Worm (Caenorhabditis elegans) whole organism, young adult: ENCODE results near the gene twk-31.

Experiments
- B0019.2 ChIP-seq: fragments of 200-800 bp; sonication (Bioruptor generic); conservative IDR thresholded peaks from 2 replicates; pipeline ENCODE4 v1.3.6; 2022; ENCODE audit warnings: missing genetic modification reagents, missing genetic modification characterization, missing compliant biosample characterization
- B0261.1 ChIP-seq: sonication (generic microtip); optimal IDR thresholded peaks from 2 replicates; lab custom pipeline; 2016; ENCODE audit warnings: mild to moderate bottlenecking, missing genetic modification characterization, moderate library complexity, missing compliant biosample characterization
- D2030.7 ChIP-seq: fragments of 200-800 bp; sonication (Bioruptor generic); IDR thresholded peaks from 2 replicates; pipeline ENCODE4 v1.3.6; 2022; ENCODE audit warnings: missing genetic modification reagents, missing genetic modification characterization, missing compliant biosample characterization
- F22D6.2 ChIP-seq: sonication (generic microtip); optimal IDR thresholded peaks from 2 replicates; lab custom pipeline; 2016; ENCODE audit warnings: mild to moderate bottlenecking, missing genetic modification characterization, missing compliant biosample characterization
- F33H1.4 ChIP-seq: fragments of 200-800 bp; sonication (Bioruptor generic); IDR thresholded peaks from 2 replicates; pipeline ENCODE4 v1.3.6; 2022; ENCODE audit warnings: missing genetic modification reagents, missing genetic modification characterization, missing compliant biosample characterization
- F39B2.1 ChIP-seq: fragments of 200-800 bp; sonication (Bioruptor generic); IDR thresholded peaks from 2 replicates; pipeline ENCODE4 v1.3.6; 2022; ENCODE audit warnings: missing genetic modification reagents, missing genetic modification characterization, missing compliant biosample characterization
- F49E8.2 ChIP-seq: sonication (generic microtip); optimal IDR thresholded peaks from 3 replicates; lab custom pipeline; 2017; ENCODE audit warnings: missing genetic modification characterization, mild to moderate bottlenecking, missing compliant biosample characterization, antibody characterized with exemption, moderate library complexity; ENCODE audit not compliant: insufficient read depth
- F52B5.7 ChIP-seq: sonication (generic microtip); optimal IDR thresholded peaks from 2 replicates; lab custom pipeline; 2016; ENCODE audit warnings: mild to moderate bottlenecking, missing genetic modification characterization, missing compliant biosample characterization
- K11D2.4 ChIP-seq: fragments of 200-800 bp; sonication (Bioruptor generic); IDR thresholded peaks from 2 replicates; pipeline ENCODE4 v1.3.6; 2022; ENCODE audit warnings: missing genetic modification reagents, missing genetic modification characterization, missing compliant biosample characterization
- Y53F4B.3 ChIP-seq: fragments of 200-800 bp; sonication (Bioruptor generic); IDR thresholded peaks from 2 replicates; pipeline ENCODE4 v1.3.6; 2022; ENCODE audit warnings: missing genetic modification reagents, missing genetic modification characterization, missing compliant biosample characterization
- Y67H2A.10 ChIP-seq: fragments of 200-800 bp; sonication (Bioruptor generic); conservative IDR thresholded peaks from 2 replicates; pipeline ENCODE4 v1.3.6; 2022; ENCODE audit warnings: missing genetic modification reagents, missing genetic modification characterization, missing compliant biosample characterization
- akir-1 ChIP-seq: fragments of 200-800 bp; sonication (Bioruptor generic); optimal IDR thresholded peaks from 2 replicates; lab custom pipeline; 2018; ENCODE audit warnings: mild to moderate bottlenecking, missing genetic modification characterization, moderate library complexity, missing compliant biosample characterization
- aptf-2 ChIP-seq: fragments of 200-800 bp; sonication (Bioruptor generic); conservative IDR thresholded peaks from 2 replicates; pipeline ENCODE4 v1.3.6; 2022; ENCODE audit warnings: missing genetic modification reagents, missing genetic modification characterization, missing compliant biosample characterization
- aptf-3 ChIP-seq: fragments of 200-800 bp; sonication (Bioruptor generic); IDR thresholded peaks from 2 replicates; pipeline ENCODE4 v1.3.6; 2022; ENCODE audit warnings: missing genetic modification characterization, missing compliant biosample characterization
- athp-1 ChIP-seq: sonication (generic microtip); optimal IDR thresholded peaks from 2 replicates; lab custom pipeline; 2017; ENCODE audit warnings: mild to moderate bottlenecking, missing genetic modification characterization, missing compliant biosample characterization
- attf-3 ChIP-seq: fragments of 200-800 bp; sonication (Bioruptor generic); conservative IDR thresholded peaks from 2 replicates; pipeline ENCODE4 v1.3.6; 2022; ENCODE audit warnings: missing genetic modification reagents, missing genetic modification characterization, missing compliant biosample characterization
- attf-5 ChIP-seq: fragments of 200-800 bp; sonication (Bioruptor generic); optimal IDR thresholded peaks from 2 replicates; lab custom pipeline; 2018; ENCODE audit warnings: mild to moderate bottlenecking, missing genetic modification characterization, missing compliant biosample characterization
- attf-6 ChIP-seq: fragments of 200-800 bp; sonication (Bioruptor generic); IDR thresholded peaks from 2 replicates; pipeline ENCODE4 v1.3.6; 2022; ENCODE audit warnings: missing genetic modification reagents, missing genetic modification characterization, missing compliant biosample characterization
- bed-2 ChIP-seq: fragments of 200-800 bp; sonication (Bioruptor generic); IDR thresholded peaks from 2 replicates; pipeline ENCODE4 v1.3.6; 2022; ENCODE audit warnings: missing genetic modification reagents, missing genetic modification characterization, missing compliant biosample characterization
- cebp-1 ChIP-seq, 2 experiments: fragments of 200-800 bp in 1 of 2; sonication (Bioruptor generic) in 1 of 2; sonication (generic microtip) in 1 of 2; IDR thresholded peaks in 1 of 2; optimal IDR thresholded peaks in 1 of 2; 2 replicates each; pipeline versions ENCODE4 v1.3.6 to Lab custom; 2017 to 2022; ENCODE audit warnings: missing compliant biosample characterization in 2 of 2, missing genetic modification characterization in 2 of 2, mild to moderate bottlenecking in 1 of 2, missing genetic modification reagents in 1 of 2, moderate library complexity in 1 of 2
- ceh-58 ChIP-seq: fragments of 200-800 bp; sonication (Bioruptor generic); IDR thresholded peaks from 2 replicates; pipeline ENCODE4 v1.3.6; 2022; ENCODE audit warnings: missing genetic modification characterization, missing compliant biosample characterization
- ceh-79 ChIP-seq: sonication (generic microtip); optimal IDR thresholded peaks from 2 replicates; lab custom pipeline; 2017; ENCODE audit warnings: mild to moderate bottlenecking, missing genetic modification characterization, missing compliant biosample characterization
- chd-7 ChIP-seq: sonication (generic microtip); optimal IDR thresholded peaks from 2 replicates; lab custom pipeline; 2016; ENCODE audit warnings: mild to moderate bottlenecking, missing genetic modification characterization, moderate library complexity, missing compliant biosample characterization
- dpl-1 ChIP-seq: fragments of 150-350 bp; optimal IDR thresholded peaks from 2 replicates; lab custom pipeline; 2014; ENCODE audit warnings: missing biosample characterization, missing genetic modification reagents, missing genetic modification characterization
- efl-1 ChIP-seq: fragments of 150-350 bp; optimal IDR thresholded peaks from 2 replicates; lab custom pipeline; 2014; ENCODE audit warnings: missing biosample characterization, missing genetic modification reagents, missing genetic modification characterization
- egl-44 ChIP-seq: fragments of 200-800 bp; sonication (Bioruptor generic); IDR thresholded peaks from 2 replicates; pipeline ENCODE4 v1.3.6; 2022; ENCODE audit warnings: missing genetic modification reagents, missing genetic modification characterization, missing compliant biosample characterization
- egrh-3 ChIP-seq: fragments of 200-800 bp; sonication (Bioruptor generic); IDR thresholded peaks from 2 replicates; pipeline ENCODE4 v1.3.6; 2022; ENCODE audit warnings: missing genetic modification reagents, missing genetic modification characterization, missing compliant biosample characterization
- ets-4 ChIP-seq: fragments of 200-800 bp; sonication (Bioruptor generic); optimal IDR thresholded peaks from 2 replicates; lab custom pipeline; 2018; ENCODE audit warnings: mild to moderate bottlenecking, missing genetic modification characterization, missing compliant biosample characterization
- hlh-26 ChIP-seq: fragments of 200-800 bp; sonication (Bioruptor generic); conservative IDR thresholded peaks from 2 replicates; pipeline ENCODE4 v1.3.6; 2022; ENCODE audit warnings: missing genetic modification reagents, missing genetic modification characterization, missing compliant biosample characterization
- lag-1 ChIP-seq: fragments of 200-800 bp; sonication (Bioruptor generic); IDR thresholded peaks from 2 replicates; pipeline ENCODE4 v1.3.6; 2022; ENCODE audit warnings: missing genetic modification reagents, missing genetic modification characterization, missing compliant biosample characterization
- lin-54 ChIP-seq: fragments of 200-800 bp; sonication (Bioruptor generic); optimal IDR thresholded peaks from 2 replicates; lab custom pipeline; 2018; ENCODE audit warnings: mild to moderate bottlenecking, missing genetic modification characterization, missing compliant biosample characterization
- lir-1 ChIP-seq: fragments of 200-800 bp; sonication (Bioruptor generic); conservative IDR thresholded peaks from 2 replicates; pipeline ENCODE4 v1.3.6; 2022; ENCODE audit warnings: missing genetic modification reagents, missing genetic modification characterization, missing compliant biosample characterization
- madf-10 ChIP-seq: sonication (generic microtip); optimal IDR thresholded peaks from 2 replicates; lab custom pipeline; 2016; ENCODE audit warnings: mild to moderate bottlenecking, missing genetic modification characterization, missing compliant biosample characterization
- madf-8 ChIP-seq: fragments of 200-800 bp; sonication (Bioruptor generic); conservative IDR thresholded peaks from 2 replicates; pipeline ENCODE4 v1.3.6; 2022; ENCODE audit warnings: missing genetic modification reagents, missing genetic modification characterization, missing compliant biosample characterization
- mel-28 ChIP-seq: sonication (generic microtip); optimal IDR thresholded peaks from 2 replicates; lab custom pipeline; 2016; ENCODE audit warnings: borderline replicate concordance, mild to moderate bottlenecking, missing genetic modification characterization, missing compliant biosample characterization
- mes-4 ChIP-seq: sonication (generic microtip); optimal IDR thresholded peaks from 2 replicates; lab custom pipeline; 2016; ENCODE audit warnings: missing genotype, missing genetic modification characterization, missing compliant biosample characterization
- nhr-179 ChIP-seq: sonication (generic microtip); optimal IDR thresholded peaks from 2 replicates; lab custom pipeline; 2016; ENCODE audit warnings: mild to moderate bottlenecking, missing genetic modification characterization, missing compliant biosample characterization
- nhr-90 ChIP-seq: sonication (generic microtip); optimal IDR thresholded peaks from 2 replicates; lab custom pipeline; 2016; ENCODE audit warnings: missing genotype, mild to moderate bottlenecking, missing genetic modification characterization, missing compliant biosample characterization
- pha-4 ChIP-seq: fragments of 150-350 bp; sonication (generic microtip); optimal IDR thresholded peaks from 2 replicates; lab custom pipeline; 2014; ENCODE audit warnings: missing biosample characterization, missing genetic modification reagents, missing genetic modification characterization
- rec-8 ChIP-seq, 2 experiments: sonication (generic microtip); optimal IDR thresholded peaks; 2 replicates each; lab custom pipeline; 2016; ENCODE audit warnings: mild to moderate bottlenecking in 2 of 2, missing genetic modification characterization in 2 of 2, missing genetic modification reagents in 2 of 2, missing genotype in 2 of 2, missing biosample characterization in 1 of 2, missing compliant biosample characterization in 1 of 2, moderate library complexity in 1 of 2
- tbp1 ChIP-seq: fragments of 200-800 bp; sonication (Bioruptor generic); optimal IDR thresholded peaks from 2 replicates; lab custom pipeline; 2018; ENCODE audit warnings: mild to moderate bottlenecking, missing genetic modification characterization, missing compliant biosample characterization
- unc-62 ChIP-seq: fragments of 150-350 bp; optimal IDR thresholded peaks from 2 replicates; lab custom pipeline; 2014; ENCODE audit warnings: missing biosample characterization, missing genetic modification reagents, missing genetic modification characterization
- ztf-18 ChIP-seq: sonication (generic microtip); optimal IDR thresholded peaks from 2 replicates; lab custom pipeline; 2016; ENCODE audit warnings: missing genotype, mild to moderate bottlenecking, missing genetic modification characterization, missing compliant biosample characterization
- ztf-3 ChIP-seq: fragments of 200-800 bp; sonication (Bioruptor generic); optimal IDR thresholded peaks from 2 replicates; lab custom pipeline; 2018; ENCODE audit warnings: mild to moderate bottlenecking, missing genetic modification characterization, missing compliant biosample characterization

twk-31 gene

DNA sequence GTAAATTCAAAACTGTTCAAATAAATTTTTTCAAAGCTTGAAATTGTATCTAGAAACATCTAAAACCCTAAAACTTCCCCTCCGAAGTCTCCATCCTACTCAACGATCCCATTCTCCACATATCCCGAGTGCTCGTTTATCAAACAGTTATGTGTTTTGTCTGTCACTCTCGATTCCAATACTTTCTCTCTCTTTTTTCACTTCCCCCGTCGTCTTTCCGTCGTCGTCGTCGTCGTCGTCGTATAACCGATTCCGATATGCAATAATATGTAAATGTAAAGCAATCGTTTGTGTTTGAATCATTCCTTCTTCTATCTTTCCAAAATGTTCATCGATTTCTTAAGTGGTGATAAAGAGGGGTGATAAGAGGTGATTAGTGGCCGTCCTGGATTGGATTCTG is 37.9 kb downstream of the twk-31 start:
- TF ChIP-seq hlh-26 (GFP tag; lab: Robert Waterston, UW), result no peak
- TF ChIP-seq ceh-58 (GFP tag; lab: Robert Waterston, UW), result no peak
- TF ChIP-seq, all 124 proteins: peak for 0

DNA sequence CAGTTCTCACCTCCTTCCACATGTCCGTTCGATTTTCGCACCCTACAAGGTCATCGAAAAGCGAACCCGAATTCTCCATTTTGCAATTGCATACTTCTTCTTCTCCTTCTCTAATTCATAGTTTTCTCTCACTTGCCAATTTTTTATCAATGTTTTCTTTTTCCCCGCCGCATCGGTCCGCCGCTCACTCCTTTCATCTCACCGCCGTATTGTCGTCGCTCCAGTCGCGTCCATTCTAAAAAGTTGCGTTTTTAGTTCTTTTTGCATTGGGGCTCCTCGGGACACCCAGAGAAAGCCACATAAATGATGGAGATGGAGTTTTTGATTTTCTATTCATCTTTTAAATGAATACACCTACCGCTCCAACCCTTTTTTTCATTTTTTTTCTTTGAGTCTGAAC is 40.9 kb downstream of the twk-31 start:
- TF ChIP-seq madf-10 (tag; lab: Kevin White, UChicago) (no peak), unc-62 (no peak), F49E8.2 (tag; lab: Kevin White, UChicago) (no peak), ztf-3 (no peak), attf-3 (no peak), rec-8 (tag; optimal IDR thresholded peaks at IDR 0.05; lab: Kevin White, UChicago) (no peak), madf-8 (no peak), Y53F4B.3 (GFP tag; lab: Robert Waterston, UW) (no peak), attf-6 (GFP tag; lab: Robert Waterston, UW) (no peak), lir-1 (GFP tag; lab: Robert Waterston, UW) (no peak), lag-1 (no peak), attf-5 (GFP tag; lab: Kevin White, UChicago) (no peak), chd-7 (tag; lab: Kevin White, UChicago) (no peak), F52B5.7 (tag; lab: Kevin White, UChicago) (no peak), ztf-18 (tag; lab: Kevin White, UChicago) (no peak), aptf-2 (GFP tag; lab: Robert Waterston, UW) (no peak), K11D2.4 (GFP tag; lab: Robert Waterston, UW) (no peak), athp-1 (tag; lab: Kevin White, UChicago) (no peak)
- TF ChIP-seq, all 124 proteins: peak for 0

DNA sequence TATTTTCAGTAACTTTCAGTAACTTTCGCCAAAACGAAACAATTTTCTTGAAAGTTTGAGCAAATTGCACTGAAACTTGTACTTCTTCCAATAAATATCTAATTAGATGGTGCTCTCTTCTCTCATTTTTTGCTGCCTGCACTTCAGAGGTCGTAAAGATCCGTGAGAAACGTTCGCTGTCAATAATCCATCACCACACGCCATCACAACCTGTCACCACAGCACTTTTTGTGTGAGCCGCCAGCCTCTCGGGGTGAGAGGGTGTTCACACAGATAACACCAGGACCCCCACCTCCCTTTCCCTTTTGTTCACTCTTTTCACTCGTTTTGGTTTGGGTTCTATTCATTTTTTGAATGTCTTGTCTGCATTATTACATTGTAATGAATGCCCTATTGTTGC is 42.1 kb downstream of the twk-31 start:
- TF ChIP-seq ets-4 (GFP tag; lab: Kevin White, UChicago) (no peak), pha-4 (no peak), cebp-1 (GFP tag; IDR thresholded peaks at IDR 0.05; lab: Robert Waterston, UW) (no peak), cebp-1 (tag; optimal IDR thresholded peaks at IDR 0.05; lab: Kevin White, UChicago) (no peak), D2030.7 (GFP tag; lab: Robert Waterston, UW) (no peak), athp-1 (tag; lab: Kevin White, UChicago) (no peak), bed-2 (GFP tag; lab: Robert Waterston, UW) (no peak), F49E8.2 (tag; lab: Kevin White, UChicago) (no peak), efl-1 (GFP tag; lab: Kevin White, UChicago) (no peak), ztf-18 (tag; lab: Kevin White, UChicago) (no peak), nhr-90 (tag; lab: Kevin White, UChicago) (no peak), egl-44 (GFP tag; lab: Robert Waterston, UW) (no peak), dpl-1 (no peak), F33H1.4 (GFP tag; lab: Robert Waterston, UW) (no peak), Y67H2A.10 (GFP tag; lab: Robert Waterston, UW) (no peak), lir-1 (GFP tag; lab: Robert Waterston, UW) (no peak), akir-1 (GFP tag; lab: Kevin White, UChicago) (no peak), ceh-79 (tag; lab: Kevin White, UChicago) (no peak)

DNA sequence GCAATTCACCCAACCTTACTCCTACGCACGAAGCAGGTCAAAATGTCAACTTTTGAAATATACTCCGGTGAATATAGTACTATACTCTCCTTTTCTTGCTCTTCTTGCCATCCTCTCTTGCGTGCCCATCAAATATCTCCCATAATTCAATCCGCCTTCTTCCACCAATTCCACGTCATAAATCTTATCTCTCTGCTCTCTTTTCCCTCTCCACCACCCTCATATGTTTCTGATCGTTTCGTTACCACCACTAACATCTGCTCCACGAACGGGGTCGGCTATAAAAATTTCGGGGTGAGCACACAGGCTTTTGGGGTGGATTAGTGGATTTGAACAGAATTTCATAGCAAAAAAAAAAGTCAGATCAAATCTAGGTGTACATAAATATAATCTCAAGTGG is 43.5 kb downstream of the twk-31 start:
- TF ChIP-seq tbp1 (GFP tag; lab: Kevin White, UChicago), result no peak
- TF ChIP-seq mel-28 (tag; lab: Kevin White, UChicago), result no peak
- TF ChIP-seq F22D6.2 (tag; lab: Kevin White, UChicago), result no peak
- TF ChIP-seq egl-44 (GFP tag; lab: Robert Waterston, UW), result no peak
- TF ChIP-seq aptf-3 (GFP tag; lab: Robert Waterston, UW), result no peak
- no peak for TF ChIP-seq nhr-179
- no peak for TF ChIP-seq athp-1 (tag; lab: Kevin White, UChicago)
- no peak for TF ChIP-seq B0261.1 (tag; lab: Kevin White, UChicago)
- no peak for TF ChIP-seq F39B2.1 (GFP tag; lab: Robert Waterston, UW)
- no peak for TF ChIP-seq mes-4 (tag; lab: Kevin White, UChicago)
- no peak for TF ChIP-seq F33H1.4 (GFP tag; lab: Robert Waterston, UW)
- TF ChIP-seq B0019.2 (GFP tag; lab: Robert Waterston, UW), result no peak
- no peak for TF ChIP-seq egrh-3 (GFP tag; lab: Robert Waterston, UW)
- no peak for TF ChIP-seq Y67H2A.10 (GFP tag; lab: Robert Waterston, UW)
- TF ChIP-seq lin-54 (GFP tag; lab: Kevin White, UChicago), result no peak
